Fruit fly (Drosophila melanogaster): Measurements from ENCODE around the gene nero.

nero gene

dm6 chr3R:31793664-31794417 is 46.5 kb upstream of the nero start, which contains the start of the genes Mccc1 and Acf (continued):
- TF ChIP-seq sna (GFP tag; IDR thresholded peaks at IDR 0.05; ENCODE audit: partially characterized antibody): peak; percentile 51; the same call in 1 of the 2 replicates
- TF ChIP-seq CG1792 (GFP tag; optimal IDR thresholded peaks at IDR 0.05): peak; percentile 25
- no peak; the same call in 1 of the 2 replicates for TF ChIP-seq CG2129 (GFP tag; IDR thresholded peaks at IDR 0.05; ENCODE audit: partially characterized antibody)
- TF ChIP-seq row (GFP tag; IDR thresholded peaks at IDR 0.05): peak; percentile 77
- TF ChIP-seq CG18619 (GFP tag; optimal IDR thresholded peaks at IDR 0.05): no peak
- peak; percentile 86 for TF ChIP-seq Med (GFP tag)
- TF ChIP-seq lab (GFP tag; optimal IDR thresholded peaks at IDR 0.05): no peak
- TF ChIP-seq CG6272 (GFP tag; IDR thresholded peaks at IDR 0.05): no peak
- TF ChIP-seq BEAF-32 (GFP tag; optimal IDR thresholded peaks at IDR 0.05): peak; percentile 76
- peak; percentile 37 for TF ChIP-seq Antp (GFP tag; optimal IDR thresholded peaks at IDR 0.05)
- TF ChIP-seq CG3281 (GFP tag; optimal IDR thresholded peaks at IDR 0.05): no peak
- TF ChIP-seq ham (GFP tag; IDR thresholded peaks at IDR 0.05): no peak
- TF ChIP-seq Hr3 (GFP tag; optimal IDR thresholded peaks at IDR 0.05): peak; percentile 21
- no peak for TF ChIP-seq CG2678 (tag; optimal IDR thresholded peaks at IDR 0.05)
- no peak for TF ChIP-seq Six4 (GFP tag; optimal IDR thresholded peaks at IDR 0.05)
- no peak for TF ChIP-seq B-H2 (GFP tag; optimal IDR thresholded peaks at IDR 0.05)
- TF ChIP-seq br (optimal IDR thresholded peaks at IDR 0.05): no peak
- peak; percentile 64 for TF ChIP-seq hbn (GFP tag; IDR thresholded peaks at IDR 0.05; ENCODE audit: partially characterized antibody)
- TF ChIP-seq CG8359 (GFP tag; optimal IDR thresholded peaks at IDR 0.05; ENCODE audit: borderline replicate concordance): no peak
- no peak for TF ChIP-seq CG17385 (GFP tag; optimal IDR thresholded peaks at IDR 0.05)
- TF ChIP-seq CG30020 (tag; optimal IDR thresholded peaks at IDR 0.05): peak; percentile 54
- TF ChIP-seq CG7987 (GFP tag; optimal IDR thresholded peaks at IDR 0.05): no peak
- no peak for TF ChIP-seq sqz (GFP tag; optimal IDR thresholded peaks at IDR 0.05)
- peak; percentile 54 for TF ChIP-seq Xrp1 (GFP tag; IDR thresholded peaks at IDR 0.05)
- no peak for TF ChIP-seq schlank (tag; optimal IDR thresholded peaks at IDR 0.05)
- TF ChIP-seq Kr (GFP tag; optimal IDR thresholded peaks at IDR 0.05): no peak
- peak; percentile 45 for TF ChIP-seq CG9932 (GFP tag; IDR thresholded peaks at IDR 0.05)
- TF ChIP-seq aop (GFP tag; IDR thresholded peaks at IDR 0.05): no peak
- peak; percentile 18; the same call in 1 of the 3 replicates for TF ChIP-seq Aef1 (GFP tag; IDR thresholded peaks at IDR 0.05)
- TF ChIP-seq Blimp-1 (GFP tag; optimal IDR thresholded peaks at IDR 0.05): no peak
- no peak for TF ChIP-seq ab (GFP tag; optimal IDR thresholded peaks at IDR 0.05)
- peak; percentile 54 for TF ChIP-seq Ets97D (GFP tag; optimal IDR thresholded peaks at IDR 0.05)
- TF ChIP-seq CG3726 (GFP tag; IDR thresholded peaks at IDR 0.05): no peak
- peak; percentile 31 for TF ChIP-seq jumu (GFP tag; optimal IDR thresholded peaks at IDR 0.05)
- peak; percentile 71 for TF ChIP-seq Dref (GFP tag; IDR thresholded peaks at IDR 0.05)
- TF ChIP-seq Myb (GFP tag; optimal IDR thresholded peaks at IDR 0.05): peak; percentile 74
- no peak for TF ChIP-seq cas (GFP tag; IDR thresholded peaks at IDR 0.05)
- no peak for TF ChIP-seq Atf-2 (GFP tag; optimal IDR thresholded peaks at IDR 0.05)
- TF ChIP-seq knrl (GFP tag; IDR thresholded peaks at IDR 0.05; ENCODE audit: partially characterized antibody): peak; percentile 65; the same call in 2 of the 3 replicates
- peak; percentile 37 for TF ChIP-seq CG12155 (GFP tag; optimal IDR thresholded peaks at IDR 0.05)
- TF ChIP-seq CG9817 (tag; optimal IDR thresholded peaks at IDR 0.05): peak; percentile 34
- no peak for TF ChIP-seq kah (GFP tag; optimal IDR thresholded peaks at IDR 0.05)
- TF ChIP-seq Ptx1 (GFP tag; IDR thresholded peaks at IDR 0.05): peak; percentile 51
- no peak for TF ChIP-seq rib (GFP tag; IDR thresholded peaks at IDR 0.05)
- no peak for TF ChIP-seq gem (tag; optimal IDR thresholded peaks at IDR 0.05)
- TF ChIP-seq CG7839 (tag; optimal IDR thresholded peaks at IDR 0.05): no peak
- TF ChIP-seq sisA (GFP tag; IDR thresholded peaks at IDR 0.05): peak; percentile 20; the same call in 1 of the 2 replicates
- no peak for TF ChIP-seq CG12299 (tag; optimal IDR thresholded peaks at IDR 0.05)
- peak; percentile 57 for TF ChIP-seq Ada2b (GFP tag; IDR thresholded peaks at IDR 0.05)
- TF ChIP-seq CG14441 (GFP tag; IDR thresholded peaks at IDR 0.05): peak; percentile 33; the same call in 1 of the 2 replicates
